Worm (Caenorhabditis elegans) whole organism, L2 larva: Measurements from ENCODE around the gene C13A2.4.

ENCODE experiments used
- Y55F3AM.14 ChIP-seq: fragments of 200-800 bp; sonication (Bioruptor generic); optimal IDR thresholded peaks from 2 replicates; lab custom pipeline; 2018; ENCODE audit warnings: mild to moderate bottlenecking, missing genetic modification characterization, missing compliant biosample characterization
- ZK546.5 ChIP-seq: sonication (generic microtip); optimal IDR thresholded peaks from 2 replicates; lab custom pipeline; 2017; ENCODE audit warnings: missing biosample characterization, missing genetic modification characterization
- aly-2 ChIP-seq: fragments of 150-350 bp; optimal IDR thresholded peaks from 2 replicates; lab custom pipeline; 2014; ENCODE audit warnings: missing biosample characterization, missing genetic modification characterization
- ama-1 ChIP-seq: fragments of 150-350 bp; optimal IDR thresholded peaks from 2 replicates; lab custom pipeline; 2018; ENCODE audit warnings: inconsistent platforms
- blmp-1 ChIP-seq: sonication (generic microtip); optimal IDR thresholded peaks from 2 replicates; lab custom pipeline; 2017; ENCODE audit warnings: missing genetic modification characterization, mild to moderate bottlenecking, missing compliant biosample characterization, antibody characterized with exemption, moderate library complexity; ENCODE audit not compliant: insufficient read depth
- ceh-16 ChIP-seq: fragments of 150-350 bp; optimal IDR thresholded peaks from 2 replicates; lab custom pipeline; 2014; ENCODE audit warnings: missing biosample characterization, missing genetic modification characterization
- ceh-82 ChIP-seq: fragments of 150-350 bp; optimal IDR thresholded peaks from 2 replicates; lab custom pipeline; 2014; ENCODE audit warnings: missing biosample characterization, missing genetic modification characterization
- crh-2 ChIP-seq: sonication (generic microtip); optimal IDR thresholded peaks from 2 replicates; lab custom pipeline; 2017; ENCODE audit warnings: missing biosample characterization, missing genetic modification characterization
- dmd-4 ChIP-seq: sonication (generic microtip); optimal IDR thresholded peaks from 2 replicates; lab custom pipeline; 2017; ENCODE audit warnings: missing biosample characterization, missing genetic modification characterization
- egl-27 ChIP-seq: sonication (generic microtip); optimal IDR thresholded peaks from 3 replicates; lab custom pipeline; 2017; ENCODE audit warnings: missing biosample characterization, missing genetic modification reagents, missing genetic modification characterization
- elt-3 ChIP-seq: sonication (generic microtip); optimal IDR thresholded peaks from 2 replicates; lab custom pipeline; 2017; ENCODE audit warnings: missing biosample characterization, missing genetic modification characterization
- gmeb-1 ChIP-seq: fragments of 150-350 bp; optimal IDR thresholded peaks from 2 replicates; lab custom pipeline; 2014; ENCODE audit warnings: missing biosample characterization, missing genetic modification characterization
- lin-11 ChIP-seq: fragments of 150-350 bp; sonication (generic microtip); optimal IDR thresholded peaks from 2 replicates; lab custom pipeline; 2014; ENCODE audit warnings: missing biosample characterization, missing genetic modification characterization, inconsistent platforms, mixed read lengths
- lin-39 ChIP-seq: fragments of 150-350 bp; optimal IDR thresholded peaks from 2 replicates; lab custom pipeline; 2014; ENCODE audit warnings: missing biosample characterization, missing genetic modification reagents, missing genetic modification characterization
- mdl-1 ChIP-seq, 2 experiments: fragments of 150-350 bp in 1 of 2; sonication (generic microtip) in 1 of 2; optimal IDR thresholded peaks; 2 replicates each; lab custom pipeline; 2017; ENCODE audit warnings: missing biosample characterization in 2 of 2, missing genetic modification characterization in 2 of 2
- nhr-10 ChIP-seq: sonication (generic microtip); optimal IDR thresholded peaks from 2 replicates; lab custom pipeline; 2017; ENCODE audit warnings: missing biosample characterization, missing genetic modification characterization
- nhr-11 ChIP-seq: fragments of 150-350 bp; optimal IDR thresholded peaks from 2 replicates; lab custom pipeline; 2014; ENCODE audit warnings: missing biosample characterization, missing genetic modification characterization
- nhr-129 ChIP-seq: fragments of 150-350 bp; optimal IDR thresholded peaks from 2 replicates; lab custom pipeline; 2014; ENCODE audit warnings: missing biosample characterization, missing genetic modification characterization
- nhr-237 ChIP-seq: fragments of 150-350 bp; optimal IDR thresholded peaks from 2 replicates; lab custom pipeline; 2014; ENCODE audit warnings: missing biosample characterization, missing genetic modification characterization
- nhr-25 ChIP-seq: fragments of 150-350 bp; sonication (generic microtip); optimal IDR thresholded peaks from 3 replicates; lab custom pipeline; 2014; ENCODE audit warnings: missing biosample characterization, missing genetic modification characterization
- nhr-6 ChIP-seq: fragments of 150-350 bp; optimal IDR thresholded peaks from 2 replicates; lab custom pipeline; 2014; ENCODE audit warnings: missing biosample characterization, missing genetic modification characterization
- peb-1 ChIP-seq: fragments of 150-350 bp; optimal IDR thresholded peaks from 2 replicates; lab custom pipeline; 2014; ENCODE audit warnings: missing biosample characterization, missing genetic modification characterization
- sem-4 ChIP-seq: fragments of 150-350 bp; optimal IDR thresholded peaks from 2 replicates; lab custom pipeline; 2014; ENCODE audit warnings: missing biosample characterization, missing genetic modification reagents, missing genetic modification characterization
- skn-1 ChIP-seq: sonication (generic microtip); optimal IDR thresholded peaks from 2 replicates; lab custom pipeline; 2017; ENCODE audit warnings: missing biosample characterization, missing genetic modification characterization
- sma-3 ChIP-seq: sonication (generic microtip); optimal IDR thresholded peaks from 2 replicates; lab custom pipeline; 2016; ENCODE audit warnings: missing genetic modification reagents, missing genetic modification characterization, missing compliant biosample characterization
- sma-9 ChIP-seq, 2 experiments: fragments of 150-350 bp in 1 of 2; sonication (generic microtip) in 1 of 2; optimal IDR thresholded peaks; 2 replicates each; lab custom pipeline; 2014 to 2016; ENCODE audit warnings: missing genetic modification characterization in 2 of 2, mild to moderate bottlenecking in 1 of 2, missing biosample characterization in 1 of 2, missing compliant biosample characterization in 1 of 2, missing genetic modification reagents in 1 of 2, moderate library complexity in 1 of 2
- unc-39 ChIP-seq: fragments of 150-350 bp; optimal IDR thresholded peaks from 2 replicates; lab custom pipeline; 2014; ENCODE audit warnings: missing biosample characterization, missing genetic modification characterization
- unc-55 ChIP-seq: fragments of 150-350 bp; sonication (generic microtip); optimal IDR thresholded peaks from 3 replicates; lab custom pipeline; 2014; ENCODE audit warnings: missing biosample characterization, missing genetic modification reagents, missing genetic modification characterization
- unc-62 ChIP-seq: fragments of 150-350 bp; optimal IDR thresholded peaks from 2 replicates; lab custom pipeline; 2014; ENCODE audit warnings: missing biosample characterization, missing genetic modification reagents, missing genetic modification characterization
- ztf-1 ChIP-seq: fragments of 200-800 bp; sonication (Bioruptor generic); conservative IDR thresholded peaks from 2 replicates; pipeline ENCODE4 v1.3.6; 2022; ENCODE audit warnings: missing genetic modification characterization, missing compliant biosample characterization
- ztf-11 ChIP-seq: sonication (generic microtip); optimal IDR thresholded peaks from 2 replicates; lab custom pipeline; 2017; ENCODE audit warnings: missing biosample characterization, missing genetic modification characterization
- ztf-4 ChIP-seq: fragments of 150-350 bp; optimal IDR thresholded peaks from 2 replicates; lab custom pipeline; 2014; ENCODE audit warnings: missing biosample characterization, missing genetic modification characterization

Gene C13A2.4

ce11 chrV:7313233-7313632 is 34.0 kb downstream of the C13A2.4 start, which contains the start of gene srx-6:
Gene srx-6, minus strand, starts transcription at chrV:7313333.
- no peak for TF ChIP-seq lin-11 (tag; lab: Kevin White, UChicago)
- no peak for TF ChIP-seq ztf-11 (tag; lab: Kevin White, UChicago)

ce11 chrV:7320909-7321308 is 41.7 kb downstream of the C13A2.4 start, which contains the start of gene lmd-4:
Gene lmd-4, minus strand, starts transcription at chrV:7321009.
- TF ChIP-seq sem-4: no peak
- no peak for TF ChIP-seq nhr-237 (tag; lab: Kevin White, UChicago)
- no peak for TF ChIP-seq unc-62
- TF ChIP-seq unc-39 (tag; lab: Kevin White, UChicago): no peak
- TF ChIP-seq nhr-11: no peak
- no peak for TF ChIP-seq dmd-4 (tag; lab: Kevin White, UChicago)
- TF ChIP-seq crh-2: no peak
- no peak for TF ChIP-seq nhr-25 (tag; lab: Kevin White, UChicago)
- no peak for TF ChIP-seq sma-9 (GFP tag; optimal IDR thresholded peaks at IDR 0.05; lab: Kevin White, UChicago)
- TF ChIP-seq sma-9 (tag; optimal IDR thresholded peaks at IDR 0.05; lab: Kevin White, UChicago): no peak
- no peak for TF ChIP-seq unc-55 (GFP tag; lab: Kevin White, UChicago)
- no peak for TF ChIP-seq ceh-82
- no peak for TF ChIP-seq sma-3 (GFP tag; lab: Kevin White, UChicago)
- TF ChIP-seq blmp-1 (tag; lab: Kevin White, UChicago): no peak
- TF ChIP-seq ceh-16 (tag; lab: Kevin White, UChicago): no peak
- TF ChIP-seq ztf-4: no peak

ce11 chrV:7321915-7322314 is 42.7 kb downstream of the C13A2.4 start, which contains the start of gene F10G2.10:
Gene F10G2.10, plus strand, starts transcription at chrV:7322215.
- no peak for TF ChIP-seq crh-2
- TF ChIP-seq peb-1 (tag; lab: Kevin White, UChicago): no peak
- TF ChIP-seq skn-1: no peak
- no peak for TF ChIP-seq unc-39 (tag; lab: Kevin White, UChicago)
- no peak for TF ChIP-seq nhr-25 (tag; lab: Kevin White, UChicago)
- TF ChIP-seq aly-2 (tag; lab: Kevin White, UChicago): no peak

- no peak for TF ChIP-seq elt-3
- TF ChIP-seq unc-55 (GFP tag; lab: Kevin White, UChicago): no peak
- TF ChIP-seq Y55F3AM.14 (GFP tag; lab: Kevin White, UChicago): no peak
- TF ChIP-seq nhr-11: no peak
- no peak for TF ChIP-seq unc-62
- TF ChIP-seq aly-2 (tag; lab: Kevin White, UChicago): no peak
- no peak for TF ChIP-seq skn-1
- no peak for TF ChIP-seq gmeb-1 (tag; lab: Kevin White, UChicago)
- TF ChIP-seq ztf-1 (GFP tag; lab: Robert Waterston, UW): no peak
- TF ChIP-seq sem-4: no peak
These were observed 46.1 kb downstream of the C13A2.4 start, which contains the start of gene srx-92 for ce11 chrV:7325285-7325684. Gene srx-92, minus strand, starts transcription at chrV:7325385.

DNA sequence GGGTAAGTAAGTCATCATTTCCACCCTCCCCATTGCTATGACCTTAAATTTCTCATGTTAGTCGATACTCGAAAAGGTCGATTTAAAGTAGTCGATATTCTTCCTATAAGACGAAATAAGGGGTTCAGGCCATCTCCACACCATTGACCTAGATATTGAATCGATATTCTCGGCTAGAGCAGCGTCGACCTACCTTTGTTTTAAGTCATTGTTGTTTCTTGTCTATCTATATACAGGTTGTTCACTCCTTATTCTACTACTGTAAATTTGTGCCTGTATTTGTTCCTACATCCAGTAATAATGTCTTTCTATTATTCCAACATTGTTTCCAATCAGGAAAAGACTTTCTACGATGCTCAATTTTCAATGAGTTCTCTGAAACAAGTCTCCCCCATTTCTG is 47.7 kb downstream of the C13A2.4 start, which contains the start of gene F10G2.4:
Gene F10G2.4 (plus strand): TSS at position 301 of the 400 bp plus-strand sequence.
- TF ChIP-seq nhr-10 (tag; lab: Kevin White, UChicago): no peak
- no peak for TF ChIP-seq blmp-1 (tag; lab: Kevin White, UChicago)
- no peak for TF ChIP-seq lin-11 (tag; lab: Kevin White, UChicago)

- TF ChIP-seq egl-27 (tag; lab: Kevin White, UChicago) (no peak), lin-39 (tag; lab: Kevin White, UChicago) (no peak), lin-11 (tag; lab: Kevin White, UChicago) (no peak), nhr-129 (tag; lab: Kevin White, UChicago) (no peak), nhr-6 (tag; lab: Kevin White, UChicago) (no peak), nhr-237 (tag; lab: Kevin White, UChicago) (no peak), ztf-11 (tag; lab: Kevin White, UChicago) (no peak), crh-2 (no peak), gmeb-1 (tag; lab: Kevin White, UChicago) (no peak), ama-1 (lab: Kevin White, UChicago) (no peak), mdl-1 (tag; optimal IDR thresholded peaks at IDR 0.05; lab: Kevin White, UChicago) (no peak), nhr-11 (no peak), blmp-1 (tag; lab: Kevin White, UChicago) (no peak), sma-3 (GFP tag; lab: Kevin White, UChicago) (no peak), ZK546.5 (no peak), ztf-4 (no peak), Y55F3AM.14 (GFP tag; lab: Kevin White, UChicago) (no peak), ceh-82 (no peak), nhr-25 (tag; lab: Kevin White, UChicago) (no peak), unc-55 (GFP tag; lab: Kevin White, UChicago) (no peak)
These were observed 48.9 kb downstream of the C13A2.4 start, which contains the start of gene clec-7 for ce11 chrV:7328092-7328491. Gene clec-7, plus strand, starts transcription at chrV:7328392.
